Worm (Caenorhabditis elegans) whole organism, midembryonic: ENCODE results near the gene otub-4.

Source experiments
- flt-1 ChIP-seq: fragments of 200-800 bp; sonication (Bioruptor generic); IDR thresholded peaks from 2 replicates; pipeline ENCODE4 v1.3.6; 2022; ENCODE audit warnings: missing genetic modification characterization, missing compliant biosample characterization
- klf-2 ChIP-seq: fragments of 200-800 bp; sonication (Bioruptor generic); conservative IDR thresholded peaks from 2 replicates; pipeline ENCODE4 v1.3.6; 2022; ENCODE audit warnings: missing genetic modification reagents, missing genetic modification characterization, missing compliant biosample characterization
- med-1 ChIP-seq: sonication (generic microtip); optimal IDR thresholded peaks from 2 replicates; lab custom pipeline; 2017; ENCODE audit warnings: missing genetic modification characterization, mild to moderate bottlenecking, missing compliant biosample characterization, antibody characterized with exemption, missing genetic modification reagents; ENCODE audit not compliant: insufficient read depth
- ref-1 ChIP-seq: fragments of 200-800 bp; sonication (Bioruptor generic); conservative IDR thresholded peaks from 2 replicates; pipeline ENCODE4 v1.3.6; 2022; ENCODE audit warnings: missing genetic modification reagents, missing genetic modification characterization, missing compliant biosample characterization
- ztf-23 ChIP-seq: fragments of 200-800 bp; sonication (Bioruptor generic); IDR thresholded peaks from 2 replicates; pipeline ENCODE4 v1.3.6; 2022; ENCODE audit warnings: missing genetic modification reagents, missing genetic modification characterization, missing compliant biosample characterization
- ztf-29 ChIP-seq: fragments of 200-800 bp; sonication (Bioruptor generic); IDR thresholded peaks from 2 replicates; pipeline ENCODE4 v1.3.6; 2022; ENCODE audit warnings: missing genetic modification reagents, missing genetic modification characterization, missing compliant biosample characterization

DNA sequence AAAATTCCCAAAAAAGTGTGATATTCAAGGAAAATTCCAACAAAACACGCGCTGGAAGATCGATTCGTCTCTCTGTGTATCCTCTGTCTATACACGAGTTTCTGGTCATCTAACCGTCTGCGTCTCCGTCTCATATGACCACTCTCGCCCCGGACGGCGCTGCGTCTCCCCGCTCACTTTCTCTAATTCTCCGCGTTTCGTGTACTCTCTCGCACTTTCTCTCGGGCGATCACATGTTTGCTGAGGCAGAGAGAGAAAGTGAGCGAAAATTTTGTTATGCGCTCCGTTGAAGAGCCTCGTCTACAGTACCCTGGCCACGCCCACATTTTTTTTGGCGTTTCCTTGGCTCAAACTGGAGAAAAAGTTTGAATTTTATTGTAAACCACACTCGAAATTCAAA is 6.7 kb upstream of the otub-4 start:
- TF ChIP-seq med-1: no peak
- no peak for TF ChIP-seq ztf-29 (GFP tag; lab: Robert Waterston, UW)
- TF ChIP-seq ztf-23 (GFP tag; lab: Robert Waterston, UW): no peak
- TF ChIP-seq flt-1 (GFP tag; lab: Robert Waterston, UW): no peak
- TF ChIP-seq klf-2: no peak
- TF ChIP-seq ref-1 (GFP tag; lab: Robert Waterston, UW): no peak
